Fruit fly (Drosophila melanogaster) whole organism, embryonic: ENCODE measurements around the gene Cdc14.

Experiments used
- BEAF-32 ChIP-seq: fragments of 200-800 bp; sonication (Bioruptor generic); optimal IDR thresholded peaks from 3 replicates; lab custom pipeline; 2017; ENCODE audit warnings: missing biosample characterization, missing genetic modification characterization, mild to moderate bottlenecking, moderate library complexity, missing genetic modification reagents
- Blimp-1 ChIP-seq: fragments of 200-800 bp; sonication (Bioruptor generic); optimal IDR thresholded peaks from 3 replicates; lab custom pipeline; 2018; ENCODE audit warnings: missing biosample characterization, missing genetic modification characterization, mild to moderate bottlenecking, moderate library complexity, missing genetic modification reagents
- CG10543 ChIP-seq: fragments of 200-800 bp; sonication (Bioruptor generic); optimal IDR thresholded peaks from 3 replicates; lab custom pipeline; 2017; ENCODE audit warnings: missing biosample characterization, mild to moderate bottlenecking, missing genetic modification characterization, moderate library complexity
- CG11504 ChIP-seq: fragments of 200-800 bp; sonication (Bioruptor generic); optimal IDR thresholded peaks from 3 replicates; lab custom pipeline; 2019; ENCODE audit warnings: missing biosample characterization, mild to moderate bottlenecking, missing genetic modification characterization, moderate library complexity
- CG11695 ChIP-seq: fragments of 200-800 bp; sonication (Bioruptor generic); IDR thresholded peaks from 3 replicates; pipeline ENCODE4 v1.3.6; 2022; ENCODE audit warnings: missing biosample characterization, missing genetic modification characterization
- CG12104 ChIP-seq: fragments of 200-800 bp; sonication (Bioruptor generic); optimal IDR thresholded peaks from 3 replicates; lab custom pipeline; 2016; ENCODE audit warnings: missing biosample characterization, missing genetic modification characterization
- CG12659 ChIP-seq: fragments of 200-800 bp; sonication (Bioruptor generic); optimal IDR thresholded peaks from 3 replicates; lab custom pipeline; 2017; ENCODE audit warnings: mild to moderate bottlenecking, missing biosample characterization, missing genetic modification reagents, missing genetic modification characterization
- CG14965 ChIP-seq: fragments of 200-800 bp; sonication (Bioruptor generic); optimal IDR thresholded peaks from 2 replicates; lab custom pipeline; 2016; ENCODE audit warnings: missing biosample characterization, missing genetic modification characterization, borderline replicate concordance
- CG17385 ChIP-seq: fragments of 200-800 bp; sonication (Bioruptor generic); optimal IDR thresholded peaks from 3 replicates; lab custom pipeline; 2018; ENCODE audit warnings: missing biosample characterization, mild to moderate bottlenecking, missing genetic modification characterization
- CG17612 ChIP-seq: fragments of 200-800 bp; sonication (Bioruptor generic); IDR thresholded peaks from 2 replicates; pipeline ENCODE4 v1.3.6; 2022; ENCODE audit warnings: missing biosample characterization, missing genetic modification characterization
- CG2116 ChIP-seq: fragments of 200-800 bp; sonication (Bioruptor generic); optimal IDR thresholded peaks from 3 replicates; lab custom pipeline; 2018; ENCODE audit warnings: missing biosample characterization, mild to moderate bottlenecking, missing genetic modification characterization
- CG2120 ChIP-seq: fragments of 200-800 bp; sonication (Bioruptor generic); optimal IDR thresholded peaks from 3 replicates; lab custom pipeline; 2016; ENCODE audit warnings: missing biosample characterization, missing genetic modification characterization
- CG6689 ChIP-seq: fragments of 200-800 bp; sonication (Bioruptor generic); IDR thresholded peaks from 2 replicates; pipeline ENCODE4 v1.3.6; 2022; ENCODE audit warnings: missing biosample characterization, missing genetic modification characterization
- CG6765 ChIP-seq: fragments of 200-800 bp; sonication (Bioruptor generic); optimal IDR thresholded peaks from 3 replicates; lab custom pipeline; 2017; ENCODE audit warnings: missing biosample characterization, mild to moderate bottlenecking, missing genetic modification characterization
- CG6813 ChIP-seq: fragments of 200-800 bp; sonication (Bioruptor generic); optimal IDR thresholded peaks from 2 replicates; lab custom pipeline; 2017; ENCODE audit warnings: missing biosample characterization, missing genetic modification characterization, mild to moderate bottlenecking, moderate library complexity, missing genetic modification reagents
- CG9797 ChIP-seq: fragments of 200-800 bp; sonication (Bioruptor generic); optimal IDR thresholded peaks from 3 replicates; lab custom pipeline; 2018; ENCODE audit warnings: missing biosample characterization, mild to moderate bottlenecking, missing genetic modification characterization
- Dad ChIP-seq: fragments of 200-800 bp; sonication (Bioruptor generic); optimal IDR thresholded peaks from 3 replicates; lab custom pipeline; 2016; ENCODE audit warnings: missing biosample characterization, missing genetic modification characterization
- Deaf1 ChIP-seq: fragments of 200-800 bp; optimal IDR thresholded peaks from 3 replicates; lab custom pipeline; 2019; ENCODE audit warnings: missing biosample characterization, mild to moderate bottlenecking, missing genetic modification characterization, moderate library complexity
- Doc2 ChIP-seq: fragments of 200-800 bp; sonication (Bioruptor generic); IDR thresholded peaks from 2 replicates; pipeline ENCODE4 v1.3.6; 2022; ENCODE audit warnings: missing biosample characterization, missing genetic modification characterization
- Drgx ChIP-seq: fragments of 200-800 bp; sonication (Bioruptor generic); IDR thresholded peaks from 2 replicates; pipeline ENCODE4 v1.3.6; 2022; ENCODE audit warnings: missing biosample characterization, missing genetic modification characterization
- E2f2 ChIP-seq: fragments of 200-800 bp; sonication (Bioruptor generic); IDR thresholded peaks from 2 replicates; pipeline ENCODE4 v1.3.6; 2022; ENCODE audit warnings: missing biosample characterization, missing genetic modification characterization
- Fer1 ChIP-seq: fragments of 200-800 bp; sonication (Bioruptor generic); optimal IDR thresholded peaks from 2 replicates; lab custom pipeline; 2017; ENCODE audit warnings: missing biosample characterization, mild to moderate bottlenecking, missing genetic modification characterization
- Gug ChIP-seq: fragments of 200-800 bp; sonication (Bioruptor generic); IDR thresholded peaks from 4 replicates; pipeline ENCODE4 v1.3.6; 2022; ENCODE audit warnings: missing biosample characterization, missing genetic modification characterization
- HmgZ ChIP-seq: fragments of 200-800 bp; sonication (Bioruptor generic); optimal IDR thresholded peaks from 2 replicates; lab custom pipeline; 2018; ENCODE audit warnings: missing biosample characterization, mild to moderate bottlenecking, missing genetic modification characterization
- Kr ChIP-seq: fragments of 200-800 bp; sonication (Bioruptor generic); optimal IDR thresholded peaks from 2 replicates; lab custom pipeline; 2017; ENCODE audit warnings: missing biosample characterization, mild to moderate bottlenecking, missing genetic modification characterization
- Mad ChIP-seq: fragments of 200-800 bp; sonication (Bioruptor generic); optimal IDR thresholded peaks from 2 replicates; lab custom pipeline; 2016; ENCODE audit warnings: missing biosample characterization, missing genetic modification characterization
- Med ChIP-seq: fragments of 200-800 bp; sonication (Bioruptor generic); peaks from one replicate; lab custom pipeline; 2016; ENCODE audit warnings: missing biosample characterization, missing genetic modification characterization, mild to moderate bottlenecking, inconsistent platforms, moderate library complexity
- Meics ChIP-seq: fragments of 200-800 bp; sonication (Bioruptor generic); optimal IDR thresholded peaks from 2 replicates; lab custom pipeline; 2017; ENCODE audit warnings: missing biosample characterization, mild to moderate bottlenecking, missing genetic modification characterization
- Myb ChIP-seq: fragments of 200-800 bp; sonication (Bioruptor generic); optimal IDR thresholded peaks from 2 replicates; lab custom pipeline; 2016; ENCODE audit warnings: missing biosample characterization, missing genetic modification characterization
- NC2β ChIP-seq: fragments of 200-800 bp; sonication (Bioruptor generic); optimal IDR thresholded peaks from 2 replicates; lab custom pipeline; 2016; ENCODE audit warnings: missing biosample characterization, missing genetic modification characterization
- Spps ChIP-seq: fragments of 200-800 bp; sonication (Bioruptor generic); optimal IDR thresholded peaks from 2 replicates; lab custom pipeline; 2018; ENCODE audit warnings: missing biosample characterization, mild to moderate bottlenecking, missing genetic modification characterization
- Trl ChIP-seq, 3 experiments: fragments of >200 bp in 2 of 3; fragments of 200-800 bp in 1 of 3; sonication (Bioruptor generic) in 1 of 3; optimal IDR thresholded peaks; 2 replicates in 1 of 3; 3 replicates in 2 of 3; lab custom pipeline; 2016 to 2017; ENCODE audit warnings: missing biosample characterization in 1 of 3, missing genetic modification characterization in 1 of 3
- ac ChIP-seq: fragments of 200-800 bp; sonication (Bioruptor generic); optimal IDR thresholded peaks from 3 replicates; lab custom pipeline; 2017; ENCODE audit warnings: missing biosample characterization, mild to moderate bottlenecking, missing genetic modification characterization
- ara ChIP-seq: fragments of 200-800 bp; sonication (Bioruptor generic); IDR thresholded peaks from 2 replicates; pipeline ENCODE4 v1.3.6; 2022; ENCODE audit warnings: missing biosample characterization, missing genetic modification characterization
- ato ChIP-seq: fragments of 200-800 bp; sonication (Bioruptor generic); IDR thresholded peaks from 2 replicates; pipeline ENCODE4 v1.3.6; 2022; ENCODE audit warnings: missing biosample characterization, missing genetic modification characterization; ENCODE audit not compliant: partially characterized antibody
- da ChIP-seq: fragments of 200-800 bp; sonication (Bioruptor generic); optimal IDR thresholded peaks from 2 replicates; lab custom pipeline; 2016; ENCODE audit warnings: missing biosample characterization, missing genetic modification characterization
- dpn ChIP-seq, 2 experiments: fragments of 200-800 bp; sonication (Bioruptor generic); optimal IDR thresholded peaks; 3 replicates each; lab custom pipeline; 2016; ENCODE audit warnings: missing biosample characterization in 2 of 2, missing genetic modification characterization in 2 of 2
- eve ChIP-seq, 2 experiments: fragments of >200 bp; optimal IDR thresholded peaks; 2 replicates each; lab custom pipeline; 2017; ENCODE audit warnings: missing biosample characterization in 2 of 2, missing genetic modification characterization in 2 of 2
- fd3F ChIP-seq: fragments of 200-800 bp; sonication (Bioruptor generic); optimal IDR thresholded peaks from 2 replicates; lab custom pipeline; 2018; ENCODE audit warnings: missing biosample characterization, mild to moderate bottlenecking, missing genetic modification characterization, moderate library complexity
- gro ChIP-seq: fragments of 200-800 bp; sonication (Bioruptor generic); optimal IDR thresholded peaks from 2 replicates; lab custom pipeline; 2016; ENCODE audit warnings: missing biosample characterization, missing genetic modification characterization
- her ChIP-seq: fragments of 200-800 bp; sonication (Bioruptor generic); optimal IDR thresholded peaks from 2 replicates; lab custom pipeline; 2016; ENCODE audit warnings: missing biosample characterization, missing genetic modification characterization
- kah ChIP-seq: fragments of 200-800 bp; sonication (Bioruptor generic); optimal IDR thresholded peaks from 2 replicates; lab custom pipeline; 2018; ENCODE audit warnings: missing biosample characterization, mild to moderate bottlenecking, missing genetic modification characterization
- lbe ChIP-seq: fragments of 200-800 bp; sonication (Bioruptor generic); optimal IDR thresholded peaks from 2 replicates; lab custom pipeline; 2016; ENCODE audit warnings: missing biosample characterization, mild to moderate bottlenecking, missing genetic modification characterization
- lilli ChIP-seq: fragments of 200-800 bp; sonication (Bioruptor generic); optimal IDR thresholded peaks from 3 replicates; lab custom pipeline; 2016; ENCODE audit warnings: missing biosample characterization, missing genetic modification characterization
- onecut ChIP-seq: fragments of 200-800 bp; sonication (Bioruptor generic); IDR thresholded peaks from 2 replicates; pipeline ENCODE4 v1.3.6; 2022; ENCODE audit warnings: missing biosample characterization, missing genetic modification characterization
- pzg ChIP-seq: fragments of 200-800 bp; sonication (Bioruptor generic); optimal IDR thresholded peaks from 3 replicates; lab custom pipeline; 2018; ENCODE audit warnings: missing biosample characterization, mild to moderate bottlenecking, missing genetic modification characterization, moderate library complexity
- sens-2 ChIP-seq: fragments of 200-800 bp; sonication (Bioruptor generic); IDR thresholded peaks from 2 replicates; pipeline ENCODE4 v1.3.6; 2022; ENCODE audit warnings: missing biosample characterization, missing genetic modification characterization
- sima ChIP-seq: fragments of 200-800 bp; sonication (Bioruptor generic); optimal IDR thresholded peaks from 2 replicates; lab custom pipeline; 2016; ENCODE audit warnings: missing biosample characterization, missing genetic modification characterization
- stwl ChIP-seq: fragments of 200-800 bp; sonication (Bioruptor generic); optimal IDR thresholded peaks from 3 replicates; lab custom pipeline; 2018; ENCODE audit warnings: missing biosample characterization, mild to moderate bottlenecking, missing genetic modification characterization, moderate library complexity
- usp ChIP-seq: fragments of >200 bp; optimal IDR thresholded peaks from 2 replicates; lab custom pipeline; 2017; ENCODE audit warnings: missing biosample characterization, missing genetic modification characterization
- zen2 ChIP-seq: fragments of 200-800 bp; sonication (Bioruptor generic); IDR thresholded peaks from 3 replicates; pipeline ENCODE4 v1.3.6; 2022; ENCODE audit warnings: missing biosample characterization, missing genetic modification characterization; ENCODE audit not compliant: partially characterized antibody

Cdc14 gene

dm6 chr2L:7810519-7810918 lies at the start of gene Cdc14 (continued):
- TF ChIP-seq Gug (GFP tag; lab: Robert Waterston, UW) (no peak), ato (GFP tag; lab: Robert Waterston, UW) (peak; percentile 44; the same call in 1 of the 2 replicates), sens-2 (GFP tag; lab: Robert Waterston, UW) (no peak), Dad (GFP tag; lab: Kevin White, UChicago) (no peak), CG17385 (GFP tag; lab: Kevin White, UChicago) (peak; percentile 25), usp (GFP tag; lab: Kevin White, UChicago) (no peak), CG11695 (GFP tag; lab: Robert Waterston, UW) (no peak), Mad (GFP tag; lab: Kevin White, UChicago) (no peak), eve (GFP tag; optimal IDR thresholded peaks at IDR 0.05; lab: Kevin White, UChicago) (no peak), zen2 (GFP tag; lab: Robert Waterston, UW) (peak; percentile 53; the same call in 1 of the 3 replicates), CG6813 (no peak), CG12659 (GFP tag; lab: Kevin White, UChicago) (peak; percentile 3), Blimp-1 (GFP tag; lab: Kevin White, UChicago) (no peak), CG6765 (peak; percentile 25), CG14965 (GFP tag; lab: Kevin White, UChicago) (no peak), CG2120 (GFP tag; lab: Kevin White, UChicago) (no peak), da (GFP tag; lab: Kevin White, UChicago) (no peak), lbe (GFP tag; lab: Kevin White, UChicago) (no peak), BEAF-32 (GFP tag; lab: Kevin White, UChicago) (peak; percentile 69), Drgx (GFP tag; lab: Robert Waterston, UW) (no peak), Deaf1 (tag; lab: Kevin White, UChicago) (peak; percentile 19), E2f2 (no peak; the same call in 1 of the 2 replicates), CG10543 (GFP tag; lab: Kevin White, UChicago) (no peak), CG6689 (no peak), lilli (GFP tag; lab: Kevin White, UChicago) (no peak), her (GFP tag; lab: Kevin White, UChicago) (no peak), Spps (tag; lab: Kevin White, UChicago) (no peak), CG11504 (tag; lab: Kevin White, UChicago) (no peak), NC2β (no peak), dpn (GFP tag; optimal IDR thresholded peaks at IDR 0.05; lab: Kevin White, UChicago) (peak in 1 of 2 experiments; percentile 13), Meics (GFP tag; lab: Kevin White, UChicago) (peak; percentile 32), Med (GFP tag; lab: Kevin White, UChicago) (peak; percentile 90), pzg (GFP tag; lab: Kevin White, UChicago) (peak; percentile 60), Kr (GFP tag; lab: Kevin White, UChicago) (no peak), fd3F (GFP tag; lab: Kevin White, UChicago) (no peak), Fer1 (GFP tag; lab: Kevin White, UChicago) (peak; percentile 4), CG9797 (no peak), CG2116 (GFP tag; lab: Kevin White, UChicago) (peak; percentile 6), stwl (tag; lab: Kevin White, UChicago) (peak; percentile 9), CG12104 (GFP tag; lab: Kevin White, UChicago) (no peak), kah (GFP tag; lab: Kevin White, UChicago) (no peak), CG17612 (GFP tag; lab: Robert Waterston, UW) (no peak), onecut (GFP tag; lab: Robert Waterston, UW) (no peak), Trl (optimal IDR thresholded peaks at IDR 0.05; lab: Kevin White, UChicago) (no peak), Trl (GFP tag; optimal IDR thresholded peaks at IDR 0.05; lab: Kevin White, UChicago) (no peak), Doc2 (GFP tag; lab: Robert Waterston, UW) (no peak), HmgZ (tag; lab: Kevin White, UChicago) (no peak), gro (GFP tag; lab: Kevin White, UChicago) (peak; percentile 23), Myb (peak; percentile 88), ac (GFP tag; lab: Kevin White, UChicago) (no peak), sima (GFP tag; lab: Kevin White, UChicago) (no peak), ara (no peak)
